Fruit fly (Drosophila melanogaster) whole organism, embryonic: ENCODE data around the gene RhoGAPp190.

Source experiments
- ATbp ChIP-seq: fragments of 200-800 bp; sonication (Bioruptor generic); optimal IDR thresholded peaks from 2 replicates; lab custom pipeline; 2017; ENCODE audit warnings: missing biosample characterization, mild to moderate bottlenecking, missing genetic modification characterization, missing genetic modification reagents
- Ada2b ChIP-seq: fragments of 200-800 bp; sonication (Bioruptor generic); IDR thresholded peaks from 2 replicates; pipeline ENCODE4 v1.3.6; 2022; ENCODE audit warnings: missing biosample characterization, missing genetic modification characterization
- Bdp1 ChIP-seq: fragments of 200-800 bp; sonication (Bioruptor generic); optimal IDR thresholded peaks from 3 replicates; lab custom pipeline; 2016; ENCODE audit warnings: missing biosample characterization, missing genetic modification characterization
- CG10209 ChIP-seq: fragments of 200-800 bp; sonication (Bioruptor generic); optimal IDR thresholded peaks from 3 replicates; lab custom pipeline; 2017; ENCODE audit warnings: missing biosample characterization, mild to moderate bottlenecking, missing genetic modification characterization, missing genetic modification reagents
- CG10267 ChIP-seq: fragments of 200-800 bp; sonication (Bioruptor generic); optimal IDR thresholded peaks from 2 replicates; lab custom pipeline; 2018; ENCODE audit warnings: missing biosample characterization, mild to moderate bottlenecking, missing genetic modification characterization, moderate library complexity
- CG1233 ChIP-seq: fragments of 200-800 bp; sonication (Bioruptor generic); optimal IDR thresholded peaks from 4 replicates; lab custom pipeline; 2018; ENCODE audit warnings: missing biosample characterization, mild to moderate bottlenecking, missing genetic modification characterization
- CG12391 ChIP-seq: fragments of 200-800 bp; sonication (Bioruptor generic); optimal IDR thresholded peaks from 3 replicates; lab custom pipeline; 2018; ENCODE audit warnings: missing biosample characterization, mild to moderate bottlenecking, missing genetic modification characterization, moderate library complexity
- CG13287 ChIP-seq: fragments of 200-800 bp; sonication (Bioruptor generic); IDR thresholded peaks from 2 replicates; pipeline ENCODE4 v1.3.6; 2022; ENCODE audit warnings: missing biosample characterization, missing genetic modification characterization; ENCODE audit not compliant: partially characterized antibody
- CG15011 ChIP-seq: fragments of 200-800 bp; sonication (Bioruptor generic); optimal IDR thresholded peaks from 3 replicates; lab custom pipeline; 2018; ENCODE audit warnings: missing biosample characterization, mild to moderate bottlenecking, missing genetic modification characterization
- CG1529 ChIP-seq: fragments of 200-800 bp; sonication (Bioruptor generic); optimal IDR thresholded peaks from 3 replicates; lab custom pipeline; 2018; ENCODE audit warnings: missing biosample characterization, missing genetic modification characterization
- CG17186 ChIP-seq: fragments of 200-800 bp; sonication (Bioruptor generic); optimal IDR thresholded peaks from 3 replicates; lab custom pipeline; 2017; ENCODE audit warnings: missing biosample characterization, missing genetic modification reagents, missing genetic modification characterization
- CG17612 ChIP-seq: fragments of 200-800 bp; sonication (Bioruptor generic); IDR thresholded peaks from 2 replicates; pipeline ENCODE4 v1.3.6; 2022; ENCODE audit warnings: missing biosample characterization, missing genetic modification characterization
- CG1832 ChIP-seq: fragments of 200-800 bp; sonication (Bioruptor generic); optimal IDR thresholded peaks from 2 replicates; lab custom pipeline; 2017; ENCODE audit warnings: missing biosample characterization, mild to moderate bottlenecking, missing genetic modification characterization, inconsistent platforms
- CG18599 ChIP-seq: fragments of 200-800 bp; sonication (Bioruptor generic); optimal IDR thresholded peaks from 3 replicates; lab custom pipeline; 2017; ENCODE audit warnings: missing biosample characterization, missing genetic modification characterization, mild to moderate bottlenecking, moderate library complexity, missing genetic modification reagents
- CG31224 ChIP-seq: fragments of 200-800 bp; sonication (Bioruptor generic); IDR thresholded peaks from 2 replicates; pipeline ENCODE4 v1.3.6; 2022; ENCODE audit warnings: missing biosample characterization, missing genetic modification characterization
- CG32772 ChIP-seq: fragments of 200-800 bp; sonication (Bioruptor generic); IDR thresholded peaks from 2 replicates; pipeline ENCODE4 v1.3.6; 2022; ENCODE audit warnings: missing biosample characterization, missing genetic modification characterization
- CG3281 ChIP-seq: fragments of 200-800 bp; sonication (Bioruptor generic); optimal IDR thresholded peaks from 3 replicates; lab custom pipeline; 2017; ENCODE audit warnings: missing biosample characterization, mild to moderate bottlenecking, missing genetic modification characterization
- CG3847 ChIP-seq: fragments of 200-800 bp; sonication (Bioruptor generic); IDR thresholded peaks from 2 replicates; pipeline ENCODE4 v1.3.6; 2022; ENCODE audit warnings: missing biosample characterization, missing genetic modification characterization
- CG4730 ChIP-seq: fragments of 200-800 bp; sonication (Bioruptor generic); IDR thresholded peaks from 2 replicates; pipeline ENCODE4 v1.3.6; 2022; ENCODE audit warnings: missing biosample characterization, missing genetic modification characterization
- CG4854 ChIP-seq: fragments of 200-800 bp; sonication (Bioruptor generic); optimal IDR thresholded peaks from 2 replicates; lab custom pipeline; 2016; ENCODE audit warnings: missing biosample characterization, missing genetic modification characterization, inconsistent platforms
- CG7372 ChIP-seq: fragments of 200-800 bp; sonication (Bioruptor generic); IDR thresholded peaks from 2 replicates; pipeline ENCODE4 v1.3.6; 2022; ENCODE audit warnings: missing biosample characterization, missing genetic modification characterization
- CG7745 ChIP-seq: fragments of 200-800 bp; sonication (Bioruptor generic); optimal IDR thresholded peaks from 2 replicates; lab custom pipeline; 2018; ENCODE audit warnings: missing biosample characterization, mild to moderate bottlenecking, missing genetic modification characterization, moderate library complexity
- CG9215 ChIP-seq: fragments of 200-800 bp; sonication (Bioruptor generic); IDR thresholded peaks from 2 replicates; pipeline ENCODE4 v1.3.6; 2022; ENCODE audit warnings: missing biosample characterization, missing genetic modification characterization
- CG9817 ChIP-seq: fragments of 200-800 bp; sonication (Bioruptor generic); optimal IDR thresholded peaks from 2 replicates; lab custom pipeline; 2018; ENCODE audit warnings: missing biosample characterization, mild to moderate bottlenecking, missing genetic modification characterization, moderate library complexity
- D ChIP-seq, 2 experiments: fragments of 200-800 bp in 1 of 2; fragments of >200 bp in 1 of 2; sonication (Bioruptor generic) in 1 of 2; optimal IDR thresholded peaks; 2 replicates in 1 of 2; 3 replicates in 1 of 2; lab custom pipeline; 2017; ENCODE audit warnings: mild to moderate bottlenecking in 1 of 2, missing biosample characterization in 1 of 2, missing genetic modification characterization in 1 of 2, missing genetic modification reagents in 1 of 2
- E2f2 ChIP-seq: fragments of 200-800 bp; sonication (Bioruptor generic); IDR thresholded peaks from 2 replicates; pipeline ENCODE4 v1.3.6; 2022; ENCODE audit warnings: missing biosample characterization, missing genetic modification characterization
- HLHmδ ChIP-seq: fragments of 200-800 bp; sonication (Bioruptor generic); optimal IDR thresholded peaks from 2 replicates; lab custom pipeline; 2018; ENCODE audit warnings: missing biosample characterization, mild to moderate bottlenecking, missing genetic modification characterization, moderate library complexity
- Meics ChIP-seq: fragments of 200-800 bp; sonication (Bioruptor generic); optimal IDR thresholded peaks from 2 replicates; lab custom pipeline; 2017; ENCODE audit warnings: missing biosample characterization, mild to moderate bottlenecking, missing genetic modification characterization
- Ssrp ChIP-seq: fragments of 200-800 bp; sonication (Bioruptor generic); optimal IDR thresholded peaks from 2 replicates; lab custom pipeline; 2018; ENCODE audit warnings: missing biosample characterization, mild to moderate bottlenecking, missing genetic modification characterization, moderate library complexity
- amos ChIP-seq: fragments of 200-800 bp; sonication (Bioruptor generic); IDR thresholded peaks from 2 replicates; pipeline ENCODE4 v1.3.6; 2022; ENCODE audit warnings: missing biosample characterization, missing genetic modification characterization; ENCODE audit not compliant: partially characterized antibody
- az2 ChIP-seq: fragments of 200-800 bp; sonication (Bioruptor generic); optimal IDR thresholded peaks from 3 replicates; lab custom pipeline; 2016; ENCODE audit warnings: missing biosample characterization, missing genetic modification characterization
- cato ChIP-seq: fragments of 200-800 bp; sonication (Bioruptor generic); optimal IDR thresholded peaks from 2 replicates; lab custom pipeline; 2016; ENCODE audit warnings: missing biosample characterization, missing genetic modification characterization, borderline replicate concordance
- croc ChIP-seq: fragments of 200-800 bp; sonication (Bioruptor generic); conservative IDR thresholded peaks from 3 replicates; pipeline ENCODE4 v1.3.6; 2022; ENCODE audit warnings: missing biosample characterization, missing genetic modification characterization
- cwo ChIP-seq: fragments of 200-800 bp; sonication (Bioruptor generic); optimal IDR thresholded peaks from 3 replicates; lab custom pipeline; 2017; ENCODE audit warnings: missing biosample characterization, missing genetic modification characterization, mild to moderate bottlenecking, moderate library complexity, missing genetic modification reagents
- ewg ChIP-seq: fragments of 200-800 bp; sonication (Bioruptor generic); optimal IDR thresholded peaks from 3 replicates; lab custom pipeline; 2017; ENCODE audit warnings: mild to moderate bottlenecking, missing biosample characterization, missing genetic modification reagents, missing genetic modification characterization
- gfzf ChIP-seq: fragments of 200-800 bp; sonication (Bioruptor generic); optimal IDR thresholded peaks from 2 replicates; lab custom pipeline; 2016; ENCODE audit warnings: missing biosample characterization, mild to moderate bottlenecking, missing genetic modification characterization, moderate library complexity
- hth ChIP-seq: fragments of >200 bp; optimal IDR thresholded peaks from 2 replicates; lab custom pipeline; 2017; ENCODE audit warnings: inconsistent platforms
- inv ChIP-seq: fragments of 200-800 bp; sonication (Bioruptor generic); IDR thresholded peaks from 2 replicates; pipeline ENCODE4 v1.3.6; 2022; ENCODE audit warnings: missing biosample characterization, missing genetic modification characterization; ENCODE audit not compliant: partially characterized antibody
- kay ChIP-seq: fragments of 200-800 bp; sonication (Bioruptor generic); optimal IDR thresholded peaks from 2 replicates; lab custom pipeline; 2016; ENCODE audit warnings: missing biosample characterization, missing genetic modification characterization
- ken ChIP-seq: fragments of 200-800 bp; sonication (Bioruptor generic); IDR thresholded peaks from 3 replicates; pipeline ENCODE4 v1.3.6; 2022; ENCODE audit warnings: missing biosample characterization, missing genetic modification characterization
- ranshi ChIP-seq: fragments of 200-800 bp; sonication (Bioruptor generic); IDR thresholded peaks from 2 replicates; pipeline ENCODE4 v1.3.6; 2022; ENCODE audit warnings: missing biosample characterization, missing genetic modification characterization
- sens ChIP-seq: fragments of 200-800 bp; sonication (Bioruptor generic); peaks from one replicate; lab custom pipeline; 2016; ENCODE audit warnings: missing biosample characterization, missing genetic modification characterization
- sens-2 ChIP-seq: fragments of 200-800 bp; sonication (Bioruptor generic); IDR thresholded peaks from 2 replicates; pipeline ENCODE4 v1.3.6; 2022; ENCODE audit warnings: missing biosample characterization, missing genetic modification characterization
- sqz ChIP-seq: fragments of 200-800 bp; sonication (Bioruptor generic); optimal IDR thresholded peaks from 3 replicates; lab custom pipeline; 2018; ENCODE audit warnings: missing biosample characterization, mild to moderate bottlenecking, missing genetic modification characterization
- sr ChIP-seq: fragments of 200-800 bp; sonication (Bioruptor generic); IDR thresholded peaks from 3 replicates; pipeline ENCODE4 v1.3.6; 2022; ENCODE audit warnings: missing biosample characterization, missing genetic modification characterization
- tll ChIP-seq, 2 experiments: fragments of 200-800 bp in 1 of 2; fragments of >200 bp in 1 of 2; sonication (Bioruptor generic) in 1 of 2; optimal IDR thresholded peaks; 2 replicates each; lab custom pipeline; 2017 to 2019; ENCODE audit warnings: missing biosample characterization in 2 of 2, missing genetic modification characterization in 2 of 2, mild to moderate bottlenecking in 1 of 2, moderate library complexity in 1 of 2
- unc-4 ChIP-seq: fragments of 200-800 bp; sonication (Bioruptor generic); IDR thresholded peaks from 2 replicates; pipeline ENCODE4 v1.3.6; 2022; ENCODE audit warnings: missing biosample characterization, missing genetic modification characterization; ENCODE audit not compliant: partially characterized antibody
- yki ChIP-seq: fragments of >200 bp; optimal IDR thresholded peaks from 3 replicates; lab custom pipeline; 2018

RhoGAPp190 gene

dm6 chrX:17698864-17699504 lies 46.6 kb upstream of the RhoGAPp190 start (continued):
- TF ChIP-seq cwo (GFP tag; lab: Kevin White, UChicago): peak; percentile 82
- no peak for TF ChIP-seq ken (GFP tag; lab: Robert Waterston, UW)
- peak; percentile 89 for TF ChIP-seq CG15011
- TF ChIP-seq sr (GFP tag; lab: Robert Waterston, UW): peak; percentile 71; the same call in 2 of the 3 replicates
- peak; percentile 61 for TF ChIP-seq cato (GFP tag; lab: Kevin White, UChicago)
- TF ChIP-seq ATbp: peak; percentile 78
- peak; percentile 63; the same call in 1 of the 2 replicates for TF ChIP-seq CG7372 (GFP tag; lab: Robert Waterston, UW)
- TF ChIP-seq CG17186: peak; percentile 21
- no peak for TF ChIP-seq CG13287 (GFP tag; lab: Robert Waterston, UW)
- no peak for TF ChIP-seq CG17612 (GFP tag; lab: Robert Waterston, UW)
- TF ChIP-seq yki (lab: Kevin White, UChicago): no peak
- TF ChIP-seq gfzf: no peak
- peak; percentile 87 for TF ChIP-seq Ssrp (tag; lab: Kevin White, UChicago)
- TF ChIP-seq CG10267: peak; percentile 85
- TF ChIP-seq CG12391 (tag; lab: Kevin White, UChicago): peak; percentile 90
- TF ChIP-seq D (optimal IDR thresholded peaks at IDR 0.05; lab: Kevin White, UChicago): no peak
- TF ChIP-seq D (GFP tag; optimal IDR thresholded peaks at IDR 0.05; lab: Kevin White, UChicago): peak; percentile 87
- peak; percentile 62 for TF ChIP-seq croc (GFP tag; lab: Robert Waterston, UW)
- TF ChIP-seq sens (GFP tag; lab: Kevin White, UChicago): peak; percentile 97
- peak; percentile 71 for TF ChIP-seq CG9817
- peak; percentile 81 for TF ChIP-seq CG1233 (GFP tag; lab: Kevin White, UChicago)
- TF ChIP-seq CG31224 (GFP tag; lab: Robert Waterston, UW): peak; percentile 62; the same call in 1 of the 2 replicates
- peak; percentile 91 for TF ChIP-seq CG18599 (GFP tag; lab: Kevin White, UChicago)
- no peak for TF ChIP-seq HLHmδ
- TF ChIP-seq unc-4 (GFP tag; lab: Robert Waterston, UW): no peak
- peak; percentile 62 for TF ChIP-seq Ada2b
- peak; percentile 75 for TF ChIP-seq CG3847 (GFP tag; lab: Robert Waterston, UW)
- peak; percentile 62 for TF ChIP-seq sqz (GFP tag; lab: Kevin White, UChicago)
- peak; percentile 67 for TF ChIP-seq CG1832 (GFP tag; lab: Kevin White, UChicago)
- no peak for TF ChIP-seq inv
- TF ChIP-seq ewg (GFP tag; lab: Kevin White, UChicago): peak; percentile 69
- peak; percentile 92 for TF ChIP-seq CG3281
- TF ChIP-seq tll (GFP tag; optimal IDR thresholded peaks at IDR 0.05; lab: Kevin White, UChicago): no peak
- peak; percentile 45; the same call in 1 of the 2 replicates for TF ChIP-seq sens-2
- peak; percentile 79 for TF ChIP-seq az2 (GFP tag; lab: Kevin White, UChicago)
- TF ChIP-seq CG32772 (GFP tag; lab: Robert Waterston, UW): peak; percentile 66
- no peak for TF ChIP-seq hth (lab: Kevin White, UChicago)
- TF ChIP-seq ranshi (GFP tag; lab: Robert Waterston, UW): peak; percentile 67; the same call in 1 of the 2 replicates
- TF ChIP-seq CG1529 (GFP tag; lab: Kevin White, UChicago): peak; percentile 78
- peak; percentile 76 for TF ChIP-seq CG9215
- TF ChIP-seq Bdp1: peak; percentile 64
- TF ChIP-seq E2f2: peak; percentile 59; the same call in 1 of the 2 replicates
- TF ChIP-seq CG4730 (GFP tag; lab: Robert Waterston, UW): peak; percentile 72
- TF ChIP-seq CG7745 (tag; lab: Kevin White, UChicago): no peak
- TF ChIP-seq amos (GFP tag; lab: Robert Waterston, UW): no peak; the same call in 1 of the 2 replicates
- peak; percentile 89 for TF ChIP-seq CG10209 (GFP tag; lab: Kevin White, UChicago)
- peak; percentile 85 for TF ChIP-seq CG4854 (GFP tag; lab: Kevin White, UChicago)
- peak; percentile 92 for TF ChIP-seq Meics
- peak; percentile 72 for TF ChIP-seq kay
